Fruit fly (Drosophila melanogaster) Kc167 (cell line): ENCODE results near the gene CG14965.

Experiments
- Myc ChIP-seq: fragments of >200 bp; optimal IDR thresholded peaks from 2 replicates; lab custom pipeline; 2017; ENCODE audit warnings: missing external identifiers
- Sin3A ChIP-seq: fragments of >200 bp; optimal IDR thresholded peaks from 2 replicates; lab custom pipeline; 2018; ENCODE audit warnings: missing external identifiers
- h ChIP-seq: fragments of >200 bp; optimal IDR thresholded peaks from 3 replicates; lab custom pipeline; 2018; ENCODE audit warnings: missing external identifiers
- insv ChIP-seq: fragments of >200 bp; optimal IDR thresholded peaks from 3 replicates; lab custom pipeline; 2018; ENCODE audit warnings: missing external identifiers
- psq ChIP-seq: fragments of >200 bp; optimal IDR thresholded peaks from 2 replicates; lab custom pipeline; 2017; ENCODE audit warnings: missing external identifiers
- ttk ChIP-seq: sonication (Bioruptor generic); optimal IDR thresholded peaks from 2 replicates; lab custom pipeline; 2017; ENCODE audit warnings: missing external identifiers

DNA sequence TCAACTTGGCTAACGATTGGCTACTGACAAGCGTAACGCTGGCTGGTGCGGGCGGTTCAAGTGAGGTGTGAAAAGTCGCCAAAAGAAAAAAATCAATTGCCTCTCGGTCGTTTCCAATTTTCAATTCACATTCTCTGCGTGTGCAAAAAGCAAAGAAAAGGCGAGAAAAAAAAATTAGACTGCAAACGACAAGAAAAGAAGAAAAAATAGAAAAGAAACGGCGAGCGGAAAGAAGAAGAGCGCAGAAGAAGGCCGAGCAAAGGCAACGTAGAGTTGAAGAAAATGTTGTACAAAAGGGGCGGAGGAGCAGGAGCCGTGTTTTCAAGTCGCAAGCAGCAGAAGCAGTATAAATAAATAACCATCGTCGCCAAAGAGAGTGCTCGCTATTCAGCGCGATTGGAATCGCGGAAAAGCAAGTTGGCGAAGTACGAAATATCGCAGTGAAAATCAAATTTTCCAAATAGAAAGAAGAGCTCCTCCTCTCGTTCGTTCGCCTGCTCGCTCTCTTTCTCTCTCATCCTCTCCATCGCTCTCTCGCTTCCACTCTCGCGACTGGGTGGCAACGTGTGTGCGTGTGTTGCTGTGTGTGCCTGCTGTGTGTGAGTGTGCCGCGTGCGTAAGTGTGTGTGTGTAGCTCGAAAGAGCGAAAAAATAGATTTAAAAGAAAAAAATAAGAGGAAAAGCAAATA lies 33.6 kb upstream of the CG14965 start:
- TF ChIP-seq insv (lab: Kevin White, UChicago), result no peak
- no peak for TF ChIP-seq h
- TF ChIP-seq Myc (lab: Kevin White, UChicago), result no peak
- no peak for TF ChIP-seq Sin3A (lab: Kevin White, UChicago)
- TF ChIP-seq psq (lab: Kevin White, UChicago), result no peak
- TF ChIP-seq ttk, result no peak
